Worm (Caenorhabditis elegans) whole organism, mixed stage, embryonic: Measurements from ENCODE around the gene hsp-3.

Experiments used
- cnd-1 ChIP-seq: fragments of 200-800 bp; sonication (Bioruptor generic); optimal IDR thresholded peaks from 2 replicates; lab custom pipeline; 2018; ENCODE audit warnings: mild to moderate bottlenecking, missing genetic modification characterization, missing compliant biosample characterization
- elt-3 ChIP-seq: fragments of 150-350 bp; optimal IDR thresholded peaks from 2 replicates; lab custom pipeline; 2014; ENCODE audit warnings: missing biosample characterization, missing genetic modification characterization
- pha-4 ChIP-seq: fragments of 150-350 bp; optimal IDR thresholded peaks from 2 replicates; lab custom pipeline; 2018; ENCODE audit warnings: missing biosample characterization, missing genetic modification reagents, missing genetic modification characterization
- snpc-4 ChIP-seq: fragments of 150-350 bp; optimal IDR thresholded peaks from 2 replicates; lab custom pipeline; 2014; ENCODE audit warnings: missing biosample characterization, missing genetic modification characterization
- unc-39 ChIP-seq: fragments of 150-350 bp; optimal IDR thresholded peaks from 2 replicates; lab custom pipeline; 2014; ENCODE audit warnings: missing biosample characterization, missing genetic modification characterization

DNA sequence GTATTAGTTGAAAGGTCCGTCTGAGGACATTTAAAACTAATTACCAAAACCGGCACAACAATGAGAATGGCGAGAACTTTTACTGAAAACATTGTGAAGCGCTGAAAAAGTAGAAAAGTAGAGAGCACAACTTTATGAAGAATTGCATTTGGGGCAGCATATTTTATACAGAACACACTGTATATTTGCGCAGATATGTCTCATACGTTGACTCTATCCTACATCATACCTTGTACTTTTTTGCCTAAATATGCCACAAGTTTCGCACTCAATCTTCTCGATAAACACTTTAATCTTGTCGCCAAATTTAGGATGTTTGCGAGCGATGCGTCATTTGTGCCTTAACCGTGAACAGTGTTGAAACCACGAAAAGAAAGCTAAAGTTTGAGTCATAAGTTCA, 11.4 kb upstream of the hsp-3 start, which contains the start of gene C15H9.11:
- TF ChIP-seq snpc-4: no peak
- TF ChIP-seq pha-4 (tag; lab: Kevin White, UChicago): no peak
- TF ChIP-seq unc-39 (tag; lab: Kevin White, UChicago): no peak
- TF ChIP-seq elt-3 (tag; lab: Kevin White, UChicago): no peak
- no peak for TF ChIP-seq cnd-1
